Worm (Caenorhabditis elegans) whole organism, young adult: ENCODE measurements around the gene Y71H2B.4.

Experiments
- B0019.2 ChIP-seq: fragments of 200-800 bp; sonication (Bioruptor generic); conservative IDR thresholded peaks from 2 replicates; pipeline ENCODE4 v1.3.6; 2022; ENCODE audit warnings: missing genetic modification reagents, missing genetic modification characterization, missing compliant biosample characterization
- D2030.7 ChIP-seq: fragments of 200-800 bp; sonication (Bioruptor generic); IDR thresholded peaks from 2 replicates; pipeline ENCODE4 v1.3.6; 2022; ENCODE audit warnings: missing genetic modification reagents, missing genetic modification characterization, missing compliant biosample characterization
- F22D6.2 ChIP-seq: sonication (generic microtip); optimal IDR thresholded peaks from 2 replicates; lab custom pipeline; 2016; ENCODE audit warnings: mild to moderate bottlenecking, missing genetic modification characterization, missing compliant biosample characterization
- F23B12.7 ChIP-seq: sonication (generic microtip); optimal IDR thresholded peaks from 2 replicates; lab custom pipeline; 2017; ENCODE audit warnings: missing genetic modification characterization, mild to moderate bottlenecking, missing compliant biosample characterization, antibody characterized with exemption, moderate library complexity; ENCODE audit not compliant: insufficient read depth
- F33H1.4 ChIP-seq: fragments of 200-800 bp; sonication (Bioruptor generic); IDR thresholded peaks from 2 replicates; pipeline ENCODE4 v1.3.6; 2022; ENCODE audit warnings: missing genetic modification reagents, missing genetic modification characterization, missing compliant biosample characterization
- F57A8.1 ChIP-seq: fragments of 200-800 bp; sonication (Bioruptor generic); optimal IDR thresholded peaks from 2 replicates; lab custom pipeline; 2018; ENCODE audit warnings: mild to moderate bottlenecking, missing genetic modification characterization, moderate library complexity, missing compliant biosample characterization
- Y67H2A.10 ChIP-seq: fragments of 200-800 bp; sonication (Bioruptor generic); conservative IDR thresholded peaks from 2 replicates; pipeline ENCODE4 v1.3.6; 2022; ENCODE audit warnings: missing genetic modification reagents, missing genetic modification characterization, missing compliant biosample characterization
- ama-1 ChIP-seq, 3 experiments: fragments of 150-350 bp in 1 of 3; sonication (generic microtip) in 2 of 3; optimal IDR thresholded peaks; 2 replicates each; lab custom pipeline; 2014 to 2018; ENCODE audit warnings: missing biosample characterization in 2 of 3, missing genetic modification characterization in 2 of 3, missing genetic modification reagents in 2 of 3
- aptf-3 ChIP-seq: fragments of 200-800 bp; sonication (Bioruptor generic); IDR thresholded peaks from 2 replicates; pipeline ENCODE4 v1.3.6; 2022; ENCODE audit warnings: missing genetic modification characterization, missing compliant biosample characterization
- atf-7 ChIP-seq: sonication (generic microtip); optimal IDR thresholded peaks from 2 replicates; lab custom pipeline; 2017; ENCODE audit warnings: mild to moderate bottlenecking, missing genetic modification characterization, missing compliant biosample characterization
- athp-1 ChIP-seq: sonication (generic microtip); optimal IDR thresholded peaks from 2 replicates; lab custom pipeline; 2017; ENCODE audit warnings: mild to moderate bottlenecking, missing genetic modification characterization, missing compliant biosample characterization
- bed-1 ChIP-seq: fragments of 200-800 bp; sonication (Bioruptor generic); IDR thresholded peaks from 2 replicates; pipeline ENCODE4 v1.3.6; 2022; ENCODE audit warnings: missing genetic modification reagents, missing genetic modification characterization, missing compliant biosample characterization
- ceh-40 ChIP-seq: fragments of 200-800 bp; sonication (Bioruptor generic); IDR thresholded peaks from 2 replicates; pipeline ENCODE4 v1.3.6; 2022; ENCODE audit warnings: missing genetic modification characterization, missing compliant biosample characterization
- ceh-91 ChIP-seq: fragments of 200-800 bp; sonication (Bioruptor generic); IDR thresholded peaks from 2 replicates; pipeline ENCODE4 v1.3.6; 2022; ENCODE audit warnings: missing genetic modification reagents, missing genetic modification characterization, missing compliant biosample characterization
- die-1 ChIP-seq: sonication (generic microtip); optimal IDR thresholded peaks from 2 replicates; lab custom pipeline; 2016; ENCODE audit warnings: missing genotype, mild to moderate bottlenecking, missing genetic modification characterization, missing compliant biosample characterization
- egl-18 ChIP-seq: fragments of 200-800 bp; sonication (Bioruptor generic); IDR thresholded peaks from 2 replicates; pipeline ENCODE4 v1.3.6; 2022; ENCODE audit warnings: missing genetic modification reagents, missing genetic modification characterization, missing compliant biosample characterization
- egrh-3 ChIP-seq: fragments of 200-800 bp; sonication (Bioruptor generic); IDR thresholded peaks from 2 replicates; pipeline ENCODE4 v1.3.6; 2022; ENCODE audit warnings: missing genetic modification reagents, missing genetic modification characterization, missing compliant biosample characterization
- hlh-26 ChIP-seq: fragments of 200-800 bp; sonication (Bioruptor generic); conservative IDR thresholded peaks from 2 replicates; pipeline ENCODE4 v1.3.6; 2022; ENCODE audit warnings: missing genetic modification reagents, missing genetic modification characterization, missing compliant biosample characterization
- hmg-20 ChIP-seq: fragments of 200-800 bp; sonication (Bioruptor generic); IDR thresholded peaks from 2 replicates; pipeline ENCODE4 v1.3.6; 2022; ENCODE audit warnings: missing genetic modification reagents, missing genetic modification characterization, missing compliant biosample characterization
- lag-1 ChIP-seq: fragments of 200-800 bp; sonication (Bioruptor generic); IDR thresholded peaks from 2 replicates; pipeline ENCODE4 v1.3.6; 2022; ENCODE audit warnings: missing genetic modification reagents, missing genetic modification characterization, missing compliant biosample characterization
- let-607 ChIP-seq, 2 experiments: fragments of 200-800 bp in 1 of 2; sonication (Bioruptor generic) in 1 of 2; sonication (generic microtip) in 1 of 2; optimal IDR thresholded peaks; 2 replicates each; lab custom pipeline; 2016 to 2018; ENCODE audit warnings: mild to moderate bottlenecking in 2 of 2, missing compliant biosample characterization in 2 of 2, missing genetic modification characterization in 2 of 2, moderate library complexity in 2 of 2, missing genotype in 1 of 2
- lin-40 ChIP-seq: sonication (generic microtip); optimal IDR thresholded peaks from 2 replicates; lab custom pipeline; 2016; ENCODE audit warnings: missing genetic modification characterization, mild to moderate bottlenecking, missing compliant biosample characterization, missing genotype, missing genetic modification reagents
- lin-54 ChIP-seq: fragments of 200-800 bp; sonication (Bioruptor generic); optimal IDR thresholded peaks from 2 replicates; lab custom pipeline; 2018; ENCODE audit warnings: mild to moderate bottlenecking, missing genetic modification characterization, missing compliant biosample characterization
- madf-8 ChIP-seq: fragments of 200-800 bp; sonication (Bioruptor generic); conservative IDR thresholded peaks from 2 replicates; pipeline ENCODE4 v1.3.6; 2022; ENCODE audit warnings: missing genetic modification reagents, missing genetic modification characterization, missing compliant biosample characterization
- mcd-1 ChIP-seq: fragments of 200-800 bp; sonication (Bioruptor generic); IDR thresholded peaks from 2 replicates; pipeline ENCODE4 v1.3.6; 2022; ENCODE audit warnings: missing genetic modification reagents, missing genetic modification characterization, missing compliant biosample characterization
- mel-28 ChIP-seq: sonication (generic microtip); optimal IDR thresholded peaks from 2 replicates; lab custom pipeline; 2016; ENCODE audit warnings: borderline replicate concordance, mild to moderate bottlenecking, missing genetic modification characterization, missing compliant biosample characterization
- nfya-1 ChIP-seq: sonication (generic microtip); optimal IDR thresholded peaks from 2 replicates; lab custom pipeline; 2017; ENCODE audit warnings: antibody characterized with exemption, missing compliant biosample characterization, missing genetic modification characterization, borderline replicate concordance; ENCODE audit not compliant: insufficient read depth
- nfya-2 ChIP-seq: fragments of 200-800 bp; sonication (Bioruptor generic); IDR thresholded peaks from 2 replicates; pipeline ENCODE4 v1.3.6; 2022; ENCODE audit warnings: missing genetic modification reagents, missing genetic modification characterization, missing compliant biosample characterization
- nhr-179 ChIP-seq: sonication (generic microtip); optimal IDR thresholded peaks from 2 replicates; lab custom pipeline; 2016; ENCODE audit warnings: mild to moderate bottlenecking, missing genetic modification characterization, missing compliant biosample characterization
- nhr-27 ChIP-seq: fragments of 200-800 bp; sonication (Bioruptor generic); optimal IDR thresholded peaks from 2 replicates; lab custom pipeline; 2018; ENCODE audit warnings: mild to moderate bottlenecking, missing genetic modification characterization, moderate library complexity, missing compliant biosample characterization
- pbrm-1 ChIP-seq: fragments of 200-800 bp; sonication (Bioruptor generic); IDR thresholded peaks from 2 replicates; pipeline ENCODE4 v1.3.6; 2022; ENCODE audit warnings: missing genetic modification reagents, missing genetic modification characterization, missing compliant biosample characterization
- rcor-1 ChIP-seq: fragments of 200-800 bp; sonication (Bioruptor generic); IDR thresholded peaks from 2 replicates; pipeline ENCODE4 v1.3.6; 2022; ENCODE audit warnings: missing genetic modification reagents, missing genetic modification characterization, missing compliant biosample characterization
- sea-2 ChIP-seq: fragments of 200-800 bp; sonication (Bioruptor generic); IDR thresholded peaks from 2 replicates; pipeline ENCODE4 v1.3.6; 2022; ENCODE audit warnings: missing genetic modification characterization, missing compliant biosample characterization
- snpc-1.3 ChIP-seq: sonication (generic microtip); optimal IDR thresholded peaks from 2 replicates; lab custom pipeline; 2017; ENCODE audit warnings: missing genetic modification characterization, mild to moderate bottlenecking, missing compliant biosample characterization, antibody characterized with exemption, moderate library complexity, missing genotype, missing genetic modification reagents; ENCODE audit not compliant: insufficient read depth
- snpc-3.4 ChIP-seq: sonication (generic microtip); optimal IDR thresholded peaks from 2 replicates; lab custom pipeline; 2017; ENCODE audit warnings: missing genetic modification characterization, mild to moderate bottlenecking, missing compliant biosample characterization, antibody characterized with exemption, moderate library complexity, missing genotype, missing genetic modification reagents
- tbp1 ChIP-seq: fragments of 200-800 bp; sonication (Bioruptor generic); optimal IDR thresholded peaks from 2 replicates; lab custom pipeline; 2018; ENCODE audit warnings: mild to moderate bottlenecking, missing genetic modification characterization, missing compliant biosample characterization
- tbx-9 ChIP-seq: sonication (generic microtip); optimal IDR thresholded peaks from 2 replicates; lab custom pipeline; 2016; ENCODE audit warnings: borderline replicate concordance, missing genetic modification characterization, inconsistent platforms, missing compliant biosample characterization
- unc-62 ChIP-seq: fragments of 150-350 bp; optimal IDR thresholded peaks from 2 replicates; lab custom pipeline; 2014; ENCODE audit warnings: missing biosample characterization, missing genetic modification reagents, missing genetic modification characterization
- xnd-1 ChIP-seq: sonication (generic microtip); optimal IDR thresholded peaks from 2 replicates; lab custom pipeline; 2016; ENCODE audit warnings: missing genotype, missing genetic modification reagents, missing genetic modification characterization, missing compliant biosample characterization
- zim-3 ChIP-seq: sonication (generic microtip); optimal IDR thresholded peaks from 2 replicates; lab custom pipeline; 2017; ENCODE audit warnings: mild to moderate bottlenecking, missing genetic modification characterization, moderate library complexity, missing compliant biosample characterization
- ztf-18 ChIP-seq: sonication (generic microtip); optimal IDR thresholded peaks from 2 replicates; lab custom pipeline; 2016; ENCODE audit warnings: missing genotype, mild to moderate bottlenecking, missing genetic modification characterization, missing compliant biosample characterization
- ztf-3 ChIP-seq: fragments of 200-800 bp; sonication (Bioruptor generic); optimal IDR thresholded peaks from 2 replicates; lab custom pipeline; 2018; ENCODE audit warnings: mild to moderate bottlenecking, missing genetic modification characterization, missing compliant biosample characterization

Y71H2B.4 gene

DNA sequence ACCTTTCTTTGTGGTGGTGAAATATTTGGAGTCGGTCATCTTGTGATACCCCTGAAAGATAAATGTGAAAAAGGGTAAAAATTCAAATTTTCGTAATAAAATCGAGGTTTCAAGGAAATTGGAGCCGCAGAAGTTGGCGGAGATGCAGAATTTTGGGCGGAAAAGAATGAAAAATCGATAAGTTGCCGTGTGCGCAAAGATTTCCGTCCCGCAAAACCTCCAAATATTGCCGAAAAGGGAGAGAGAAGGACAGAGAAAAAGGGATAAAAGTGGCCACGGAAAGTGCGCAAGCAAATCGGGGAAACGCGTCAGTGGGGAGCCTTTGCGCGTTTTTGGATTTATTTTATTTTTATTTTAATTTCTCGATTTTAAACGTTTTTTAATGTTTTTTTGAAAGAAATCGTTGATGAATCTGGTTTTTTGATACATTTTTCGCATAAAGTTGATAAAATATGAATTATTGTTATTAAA is 21.7 kb upstream of the Y71H2B.4 start, which contains the start of gene apb-1 (continued):
- TF ChIP-seq ama-1 (optimal IDR thresholded peaks at IDR 0.05; lab: Kevin White, UChicago) (peak; percentile 20), ama-1 (GFP tag; optimal IDR thresholded peaks at IDR 0.05; lab: Kevin White, UChicago) (peak in 1 of 2 experiments; percentile 58), Y67H2A.10 (GFP tag; lab: Robert Waterston, UW) (0 out of 2 replicates have a peak, but pooled peaks have one; percentile 6), ceh-40 (no peak), nfya-2 (GFP tag; lab: Robert Waterston, UW) (no peak), mcd-1 (GFP tag; lab: Robert Waterston, UW) (peak; percentile 93), mel-28 (tag; lab: Kevin White, UChicago) (no peak), zim-3 (tag; lab: Kevin White, UChicago) (no peak), lag-1 (GFP tag; lab: Robert Waterston, UW) (no peak), madf-8 (peak; percentile 70), sea-2 (GFP tag; lab: Robert Waterston, UW) (0 out of 2 replicates have a peak, but pooled peaks have one; percentile 39), hlh-26 (GFP tag; lab: Robert Waterston, UW) (no peak), tbx-9 (no peak), egrh-3 (peak; percentile 39; the same call in 1 of the 2 replicates), nfya-1 (tag; lab: Kevin White, UChicago) (no peak), F57A8.1 (GFP tag; lab: Kevin White, UChicago) (no peak), egl-18 (GFP tag; lab: Robert Waterston, UW) (0 out of 2 replicates have a peak, but pooled peaks have one; percentile 76), aptf-3 (no peak), D2030.7 (GFP tag; lab: Robert Waterston, UW) (peak; percentile 69), snpc-3.4 (tag; lab: Kevin White, UChicago) (peak; percentile 86), nhr-27 (no peak), die-1 (tag; lab: Kevin White, UChicago) (no peak), tbp1 (peak; percentile 61), F23B12.7 (tag; lab: Kevin White, UChicago) (peak; percentile 75), athp-1 (tag; lab: Kevin White, UChicago) (peak; percentile 83), pbrm-1 (GFP tag; lab: Robert Waterston, UW) (peak; percentile 82), atf-7 (tag; lab: Kevin White, UChicago) (peak; percentile 73), xnd-1 (tag; lab: Kevin White, UChicago) (peak; percentile 77), ceh-91 (GFP tag; lab: Robert Waterston, UW) (peak; percentile 56), lin-40 (tag; lab: Kevin White, UChicago) (peak; percentile 95), nhr-179 (tag; lab: Kevin White, UChicago) (no peak), F33H1.4 (GFP tag; lab: Robert Waterston, UW) (peak; percentile 87), unc-62 (no peak), rcor-1 (GFP tag; lab: Robert Waterston, UW) (peak; percentile 92), snpc-1.3 (tag; lab: Kevin White, UChicago) (peak; percentile 63), hmg-20 (GFP tag; lab: Robert Waterston, UW) (peak; percentile 88), lin-54 (GFP tag; lab: Kevin White, UChicago) (peak; percentile 88), bed-1 (GFP tag; lab: Robert Waterston, UW) (no peak), ztf-18 (tag; lab: Kevin White, UChicago) (peak; percentile 98), F22D6.2 (tag; lab: Kevin White, UChicago) (no peak), ztf-3 (GFP tag; lab: Kevin White, UChicago) (no peak), let-607 (tag; optimal IDR thresholded peaks at IDR 0.05; lab: Kevin White, UChicago) (peak in 1 of 2 experiments; percentile 73), B0019.2 (GFP tag; lab: Robert Waterston, UW) (no peak)
